Worm (Caenorhabditis elegans) whole organism, mixed stage, embryonic: ENCODE data around the gene F46B6.5.

Source experiments
- M03D4.4 ChIP-seq: sonication (generic microtip); optimal IDR thresholded peaks from 2 replicates; lab custom pipeline; 2017; ENCODE audit warnings: mild to moderate bottlenecking, missing genetic modification characterization, missing compliant biosample characterization
- bed-3 ChIP-seq: fragments of 200-800 bp; sonication (Bioruptor generic); optimal IDR thresholded peaks from 3 replicates; lab custom pipeline; 2018; ENCODE audit warnings: mild to moderate bottlenecking, missing genetic modification characterization, moderate library complexity, missing compliant biosample characterization
- blmp-1 ChIP-seq: fragments of 150-350 bp; optimal IDR thresholded peaks from 2 replicates; lab custom pipeline; 2014; ENCODE audit warnings: missing biosample characterization, missing genetic modification characterization
- ceh-39 ChIP-seq: fragments of 150-350 bp; optimal IDR thresholded peaks from 2 replicates; lab custom pipeline; 2014; ENCODE audit warnings: missing biosample characterization, missing genetic modification characterization
- ceh-43 ChIP-seq: fragments of 200-800 bp; sonication (Bioruptor generic); optimal IDR thresholded peaks from 2 replicates; lab custom pipeline; 2018; ENCODE audit warnings: mild to moderate bottlenecking, missing genetic modification characterization, moderate library complexity, missing compliant biosample characterization
- ceh-83 ChIP-seq: fragments of 200-800 bp; sonication (Bioruptor generic); optimal IDR thresholded peaks from 2 replicates; lab custom pipeline; 2018; ENCODE audit warnings: mild to moderate bottlenecking, missing genetic modification characterization, missing compliant biosample characterization
- ces-1 ChIP-seq: fragments of 150-350 bp; optimal IDR thresholded peaks from 2 replicates; lab custom pipeline; 2014; ENCODE audit warnings: missing biosample characterization, missing genetic modification reagents, missing genetic modification characterization
- cnd-1 ChIP-seq: fragments of 200-800 bp; sonication (Bioruptor generic); optimal IDR thresholded peaks from 2 replicates; lab custom pipeline; 2018; ENCODE audit warnings: mild to moderate bottlenecking, missing genetic modification characterization, missing compliant biosample characterization
- drap-1 ChIP-seq: fragments of 200-800 bp; sonication (Bioruptor generic); optimal IDR thresholded peaks from 3 replicates; lab custom pipeline; 2018; ENCODE audit warnings: mild to moderate bottlenecking, missing genetic modification characterization, missing compliant biosample characterization
- elt-1 ChIP-seq: sonication (generic microtip); optimal IDR thresholded peaks from 2 replicates; lab custom pipeline; 2017; ENCODE audit warnings: missing genetic modification characterization, mild to moderate bottlenecking, missing compliant biosample characterization, antibody characterized with exemption, moderate library complexity, borderline replicate concordance; ENCODE audit not compliant: insufficient read depth
- elt-3 ChIP-seq: fragments of 150-350 bp; optimal IDR thresholded peaks from 2 replicates; lab custom pipeline; 2014; ENCODE audit warnings: missing biosample characterization, missing genetic modification characterization
- flh-1 ChIP-seq: fragments of 200-800 bp; sonication (Bioruptor generic); optimal IDR thresholded peaks from 2 replicates; lab custom pipeline; 2018; ENCODE audit warnings: mild to moderate bottlenecking, missing genetic modification characterization, moderate library complexity, missing compliant biosample characterization
- ham-2 ChIP-seq: fragments of 200-800 bp; sonication (Bioruptor generic); optimal IDR thresholded peaks from 2 replicates; lab custom pipeline; 2018; ENCODE audit warnings: mild to moderate bottlenecking, missing genetic modification characterization, missing compliant biosample characterization
- hlh-1 ChIP-seq: fragments of 150-350 bp; optimal IDR thresholded peaks from 2 replicates; lab custom pipeline; 2014; ENCODE audit warnings: missing biosample characterization, missing genetic modification reagents, missing genetic modification characterization
- lin-13 ChIP-seq: fragments of 150-350 bp; optimal IDR thresholded peaks from 2 replicates; lab custom pipeline; 2014; ENCODE audit warnings: missing biosample characterization, missing genetic modification characterization
- lsy-2 ChIP-seq: fragments of 150-350 bp; optimal IDR thresholded peaks from 2 replicates; lab custom pipeline; 2014; ENCODE audit warnings: missing biosample characterization, missing genetic modification characterization
- mab-5 ChIP-seq: fragments of 150-350 bp; optimal IDR thresholded peaks from 2 replicates; lab custom pipeline; 2014; ENCODE audit warnings: missing biosample characterization, missing genetic modification characterization
- mep-1 ChIP-seq: fragments of 150-350 bp; optimal IDR thresholded peaks from 2 replicates; lab custom pipeline; 2017; ENCODE audit warnings: missing biosample characterization, missing genetic modification reagents, missing genetic modification characterization, inconsistent platforms
- mls-2 ChIP-seq: sonication (generic microtip); optimal IDR thresholded peaks from 2 replicates; lab custom pipeline; 2016; ENCODE audit warnings: mild to moderate bottlenecking, missing genetic modification characterization, moderate library complexity, missing compliant biosample characterization
- nhr-12 ChIP-seq: fragments of 150-350 bp; optimal IDR thresholded peaks from 2 replicates; lab custom pipeline; 2014; ENCODE audit warnings: missing biosample characterization, missing genetic modification characterization
- nhr-2 ChIP-seq: fragments of 150-350 bp; optimal IDR thresholded peaks from 2 replicates; lab custom pipeline; 2014; ENCODE audit warnings: missing biosample characterization, missing genetic modification characterization
- nhr-237 ChIP-seq: fragments of 150-350 bp; optimal IDR thresholded peaks from 2 replicates; lab custom pipeline; 2014; ENCODE audit warnings: missing biosample characterization, missing genetic modification characterization
- nhr-28 ChIP-seq: fragments of 150-350 bp; optimal IDR thresholded peaks from 2 replicates; lab custom pipeline; 2014; ENCODE audit warnings: missing biosample characterization, missing genetic modification characterization
- nhr-76 ChIP-seq: sonication (generic microtip); optimal IDR thresholded peaks from 2 replicates; lab custom pipeline; 2017; ENCODE audit warnings: missing biosample characterization, missing genetic modification characterization
- pha-4 ChIP-seq: fragments of 150-350 bp; optimal IDR thresholded peaks from 2 replicates; lab custom pipeline; 2018; ENCODE audit warnings: missing biosample characterization, missing genetic modification reagents, missing genetic modification characterization
- sem-2 ChIP-seq: fragments of 200-800 bp; sonication (Bioruptor generic); optimal IDR thresholded peaks from 2 replicates; lab custom pipeline; 2018; ENCODE audit warnings: mild to moderate bottlenecking, missing genetic modification characterization, missing compliant biosample characterization
- snpc-4 ChIP-seq: fragments of 150-350 bp; optimal IDR thresholded peaks from 2 replicates; lab custom pipeline; 2014; ENCODE audit warnings: missing biosample characterization, missing genetic modification characterization
- sptf-1 ChIP-seq: sonication (generic microtip); optimal IDR thresholded peaks from 2 replicates; lab custom pipeline; 2017; ENCODE audit warnings: mild to moderate bottlenecking, missing genetic modification characterization, moderate library complexity, missing compliant biosample characterization
- tbx-8 ChIP-seq: fragments of 200-800 bp; sonication (Bioruptor generic); optimal IDR thresholded peaks from 2 replicates; lab custom pipeline; 2018; ENCODE audit warnings: mild to moderate bottlenecking, missing genetic modification characterization, moderate library complexity, missing compliant biosample characterization
- unc-120 ChIP-seq: sonication (generic microtip); optimal IDR thresholded peaks from 2 replicates; lab custom pipeline; 2017; ENCODE audit warnings: missing genetic modification characterization, missing compliant biosample characterization; ENCODE audit not compliant: poor library complexity, severe bottlenecking
- unc-39 ChIP-seq: fragments of 150-350 bp; optimal IDR thresholded peaks from 2 replicates; lab custom pipeline; 2014; ENCODE audit warnings: missing biosample characterization, missing genetic modification characterization
- unc-62 ChIP-seq: fragments of 150-350 bp; optimal IDR thresholded peaks from 2 replicates; lab custom pipeline; 2014; ENCODE audit warnings: missing biosample characterization, missing genetic modification reagents, missing genetic modification characterization
- zip-8 ChIP-seq: fragments of 150-350 bp; optimal IDR thresholded peaks from 2 replicates; lab custom pipeline; 2014; ENCODE audit warnings: missing biosample characterization, missing genetic modification characterization
- ztf-11 ChIP-seq: fragments of 150-350 bp; optimal IDR thresholded peaks from 2 replicates; lab custom pipeline; 2014; ENCODE audit warnings: missing biosample characterization, missing genetic modification characterization

The F46B6.5 gene

ce11 chrV:9799076-9799475, 16.2 kb upstream of the F46B6.5 start, which contains the start of gene F46B6.13:
TSS of gene F46B6.13 (minus strand) at chrV:9799176.
- no peak for TF ChIP-seq bed-3 (GFP tag; lab: Kevin White, UChicago)
- TF ChIP-seq mep-1 = no peak
- no peak for TF ChIP-seq elt-3
- TF ChIP-seq unc-120 = no peak
- no peak for TF ChIP-seq sem-2 (GFP tag; lab: Kevin White, UChicago)
- no peak for TF ChIP-seq zip-8 (tag; lab: Kevin White, UChicago)
- TF ChIP-seq nhr-12 (tag; lab: Kevin White, UChicago) = no peak
- no peak for TF ChIP-seq tbx-8 (GFP tag; lab: Kevin White, UChicago)
- TF ChIP-seq ceh-43 (GFP tag; lab: Kevin White, UChicago) = no peak
- no peak for TF ChIP-seq unc-39 (tag; lab: Kevin White, UChicago)
- no peak for TF ChIP-seq ceh-39 (tag; lab: Kevin White, UChicago)
- TF ChIP-seq elt-1 = no peak
- TF ChIP-seq nhr-237 (tag; lab: Kevin White, UChicago) = no peak
- no peak for TF ChIP-seq cnd-1 (tag; lab: Kevin White, UChicago)

ce11 chrV:9798212-9798611, 15.3 kb upstream of the F46B6.5 start:
- TF ChIP-seq nhr-237 (tag; lab: Kevin White, UChicago) (no peak), nhr-76 (tag; lab: Kevin White, UChicago) (no peak), drap-1 (GFP tag; lab: Kevin White, UChicago) (no peak), unc-120 (no peak), M03D4.4 (tag; lab: Kevin White, UChicago) (no peak)

ce11 chrV:9796562-9796961, 13.7 kb upstream of the F46B6.5 start, which contains the start of gene F46B6.9:
TSS of gene F46B6.9 (plus strand) at chrV:9796862.
- no peak for TF ChIP-seq M03D4.4 (tag; lab: Kevin White, UChicago)
- TF ChIP-seq bed-3 (GFP tag; lab: Kevin White, UChicago) = no peak
- no peak for TF ChIP-seq blmp-1 (tag; lab: Kevin White, UChicago)
- no peak for TF ChIP-seq elt-3
- TF ChIP-seq nhr-12 (tag; lab: Kevin White, UChicago) = no peak

ce11 chrV:9796002-9796401, 13.1 kb upstream of the F46B6.5 start:
- TF ChIP-seq ceh-43 (GFP tag; lab: Kevin White, UChicago) = no peak
- TF ChIP-seq ces-1 = peak; percentile 17

ce11 chrV:9794997-9795396, 12.1 kb upstream of the F46B6.5 start:
- TF ChIP-seq nhr-237 (tag; lab: Kevin White, UChicago) = no peak
- no peak for TF ChIP-seq mep-1
- no peak for TF ChIP-seq cnd-1 (tag; lab: Kevin White, UChicago)
- TF ChIP-seq snpc-4 (tag; lab: Kevin White, UChicago) = no peak

- TF ChIP-seq lsy-2 (tag; lab: Kevin White, UChicago) (no peak), blmp-1 (tag; lab: Kevin White, UChicago) (no peak), unc-62 (GFP tag; lab: Kevin White, UChicago) (no peak), elt-1 (no peak), hlh-1 (tag; lab: Kevin White, UChicago) (no peak), mep-1 (no peak), flh-1 (GFP tag; lab: Kevin White, UChicago) (no peak), sptf-1 (tag; lab: Kevin White, UChicago) (no peak), ham-2 (no peak), nhr-76 (tag; lab: Kevin White, UChicago) (no peak)
Measured at ce11 chrV:9791332-9791731, 8.5 kb upstream of the F46B6.5 start, which contains the start of gene lipl-2. TSS of gene lipl-2 (plus strand) at chrV:9791567.

- TF ChIP-seq mab-5 (tag; lab: Kevin White, UChicago) (no peak), nhr-76 (tag; lab: Kevin White, UChicago) (no peak), elt-3 (no peak), unc-39 (tag; lab: Kevin White, UChicago) (no peak), ceh-39 (tag; lab: Kevin White, UChicago) (no peak), unc-62 (GFP tag; lab: Kevin White, UChicago) (peak; percentile 67), cnd-1 (tag; lab: Kevin White, UChicago) (no peak), nhr-2 (no peak), ztf-11 (no peak), lin-13 (tag; lab: Kevin White, UChicago) (peak; percentile 84), tbx-8 (GFP tag; lab: Kevin White, UChicago) (no peak), ceh-83 (GFP tag; lab: Kevin White, UChicago) (no peak), ces-1 (no peak), bed-3 (GFP tag; lab: Kevin White, UChicago) (no peak), ham-2 (no peak), flh-1 (GFP tag; lab: Kevin White, UChicago) (no peak), mls-2 (tag; lab: Kevin White, UChicago) (no peak), nhr-28 (no peak), ceh-43 (GFP tag; lab: Kevin White, UChicago) (no peak), mep-1 (peak; percentile 92), elt-1 (no peak), lsy-2 (tag; lab: Kevin White, UChicago) (no peak), sptf-1 (tag; lab: Kevin White, UChicago) (peak; percentile 68), sem-2 (GFP tag; lab: Kevin White, UChicago) (no peak), hlh-1 (tag; lab: Kevin White, UChicago) (peak; percentile 72), zip-8 (tag; lab: Kevin White, UChicago) (no peak), pha-4 (tag; lab: Kevin White, UChicago) (peak; percentile 84), nhr-12 (tag; lab: Kevin White, UChicago) (no peak)
Measured at ce11 chrV:9789657-9790261, 6.9 kb upstream of the F46B6.5 start, which contains the start of gene ztf-7. TSS of gene ztf-7 (minus strand) at chrV:9789707.
